Worm (Caenorhabditis elegans): ENCODE results near the gene C23G10.10.

DNA sequence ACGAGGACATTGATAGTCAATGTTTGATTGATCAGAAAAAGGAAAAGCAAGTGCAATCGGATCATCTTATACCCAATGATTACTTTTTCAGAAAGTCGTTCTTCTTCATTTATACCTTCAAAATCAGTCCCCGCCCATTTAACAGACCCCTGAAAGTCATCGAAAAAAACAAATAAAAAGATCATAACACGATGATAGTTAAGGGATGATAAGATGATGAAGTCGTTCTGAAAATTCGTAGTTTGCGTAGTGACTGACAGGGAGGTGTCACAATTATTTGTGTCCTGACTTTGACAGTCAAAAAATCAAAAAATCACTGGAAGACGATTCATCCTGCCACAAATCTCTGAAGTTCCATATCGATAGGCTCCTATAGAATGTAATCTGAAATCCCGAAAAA, 19.3 kb downstream of the C23G10.10 start, which contains the start of gene ugt-66:
- TF ChIP-seq lin-13 (GFP tag; optimal IDR thresholded peaks at IDR 0.05): no peak
- TF ChIP-seq unc-62 (GFP tag; optimal IDR thresholded peaks at IDR 0.05 in 1 of 2): no peak
- no peak for TF ChIP-seq unc-62 (tag; optimal IDR thresholded peaks at IDR 0.05)
- TF ChIP-seq ces-1 (GFP tag; optimal IDR thresholded peaks at IDR 0.05): no peak
- no peak for TF ChIP-seq R02D3.7 (tag; optimal IDR thresholded peaks at IDR 0.05)
- TF ChIP-seq ceh-20 (GFP tag; IDR thresholded peaks at IDR 0.05): no peak
- TF ChIP-seq spr-3 (GFP tag; optimal IDR thresholded peaks at IDR 0.05): no peak
- TF ChIP-seq lin-38 (GFP tag; IDR thresholded peaks at IDR 0.05): no peak
